Fruit fly (Drosophila melanogaster): ENCODE data around the gene CG17672.
A peak's percentile ranks its signal among the peaks of the same experiment; 100 is the strongest.

The CG17672 gene

DNA sequence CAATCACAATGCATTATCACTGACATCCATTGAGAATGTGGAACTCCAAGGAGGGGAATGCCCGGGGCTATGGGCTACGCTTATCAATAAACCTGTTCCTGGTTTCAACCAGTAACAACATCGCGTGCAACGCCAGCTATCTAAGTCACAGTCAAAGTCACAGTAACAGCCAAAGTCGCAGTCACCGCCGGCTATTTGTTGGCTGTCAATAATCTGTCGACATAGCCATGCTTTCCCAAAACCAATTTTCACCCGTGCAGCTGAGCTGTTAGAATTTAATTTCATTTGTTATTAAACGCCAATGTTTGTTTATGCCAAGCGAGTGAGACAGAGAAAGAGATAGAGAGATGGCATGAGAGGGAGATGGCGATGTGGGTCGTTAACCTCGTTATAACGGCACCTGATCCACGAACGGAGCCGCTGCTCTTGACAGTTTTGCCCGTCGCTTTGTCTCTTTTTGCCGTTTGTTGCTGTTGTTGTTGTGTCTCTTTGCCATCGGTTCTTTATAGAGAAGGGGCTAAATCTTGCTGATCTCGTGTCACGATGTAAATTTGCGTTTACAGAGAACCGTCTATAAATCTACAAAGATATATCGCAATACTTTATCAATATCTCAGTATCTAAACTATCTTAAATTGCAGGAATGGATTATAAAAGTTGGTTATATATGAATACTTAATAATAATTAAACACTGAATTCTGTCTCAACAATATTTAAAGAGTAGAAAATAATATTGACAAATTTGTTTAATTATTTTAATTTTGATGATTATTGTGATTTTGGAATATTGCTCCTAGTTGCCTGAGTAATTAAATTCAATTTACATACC is 3.5 kb downstream of the CG17672 start (continued):
- TF ChIP-seq Lpt (GFP tag; optimal IDR thresholded peaks at IDR 0.05) = no peak
- TF ChIP-seq Doc2 (GFP tag; IDR thresholded peaks at IDR 0.05) = no peak
- TF ChIP-seq Hr78 (GFP tag; optimal IDR thresholded peaks at IDR 0.05) = no peak
- TF ChIP-seq gro (GFP tag; optimal IDR thresholded peaks at IDR 0.05) = no peak
- TF ChIP-seq rib (GFP tag; IDR thresholded peaks at IDR 0.05) = no peak
- no peak for TF ChIP-seq gfzf (GFP tag; optimal IDR thresholded peaks at IDR 0.05)
- TF ChIP-seq so (GFP tag; IDR thresholded peaks at IDR 0.05) = no peak
- TF ChIP-seq HmgD (GFP tag; optimal IDR thresholded peaks at IDR 0.05) = no peak
- peak; percentile 60 for TF ChIP-seq CG9727 (GFP tag; optimal IDR thresholded peaks at IDR 0.05)
- TF ChIP-seq Sox102F (GFP tag; optimal IDR thresholded peaks at IDR 0.05) = no peak
- TF ChIP-seq CG18262 (tag; optimal IDR thresholded peaks at IDR 0.05) = peak; percentile 71
- TF ChIP-seq cwo (GFP tag; optimal IDR thresholded peaks at IDR 0.05) = no peak
- peak; percentile 29 for TF ChIP-seq CG12659 (GFP tag; optimal IDR thresholded peaks at IDR 0.05)
- TF ChIP-seq slou (GFP tag; optimal IDR thresholded peaks at IDR 0.05) = no peak
- TF ChIP-seq cg (GFP tag; optimal IDR thresholded peaks at IDR 0.05) = no peak
- TF ChIP-seq CG5953 (GFP tag; IDR thresholded peaks at IDR 0.05) = no peak
- no peak for TF ChIP-seq nau (GFP tag; optimal IDR thresholded peaks at IDR 0.05)
- TF ChIP-seq CG11085 (GFP tag; IDR thresholded peaks at IDR 0.05) = no peak
- no peak for TF ChIP-seq CG10654 (GFP tag; optimal IDR thresholded peaks at IDR 0.05)
- no peak for TF ChIP-seq h (optimal IDR thresholded peaks at IDR 0.05)
- TF ChIP-seq otp (GFP tag; IDR thresholded peaks at IDR 0.05) = no peak
- TF ChIP-seq CG2678 (tag; optimal IDR thresholded peaks at IDR 0.05) = peak; percentile 42
- TF ChIP-seq al (GFP tag; IDR thresholded peaks at IDR 0.05) = no peak
- TF ChIP-seq CG14965 (GFP tag; optimal IDR thresholded peaks at IDR 0.05; ENCODE audit: borderline replicate concordance) = no peak
- no peak for TF ChIP-seq Dek (tag; optimal IDR thresholded peaks at IDR 0.05)
- TF ChIP-seq Myb (GFP tag; optimal IDR thresholded peaks at IDR 0.05) = no peak
- TF ChIP-seq CG9932 (GFP tag; IDR thresholded peaks at IDR 0.05) = 0 out of 2 replicates have a peak, but pooled peaks have one; percentile 5
- no peak for TF ChIP-seq hth (optimal IDR thresholded peaks at IDR 0.05)
- TF ChIP-seq CG4617 (GFP tag; optimal IDR thresholded peaks at IDR 0.05; ENCODE audit: borderline replicate concordance) = no peak
- no peak for TF ChIP-seq emc (GFP tag; optimal IDR thresholded peaks at IDR 0.05)
- TF ChIP-seq CG9437 (GFP tag; optimal IDR thresholded peaks at IDR 0.05) = peak; percentile 40
- no peak for TF ChIP-seq cad (GFP tag; optimal IDR thresholded peaks at IDR 0.05)
- no peak for TF ChIP-seq ems (GFP tag; optimal IDR thresholded peaks at IDR 0.05)
- peak; percentile 43 for TF ChIP-seq D (optimal IDR thresholded peaks at IDR 0.05)
- TF ChIP-seq D (GFP tag; optimal IDR thresholded peaks at IDR 0.05) = no peak
- no peak for TF ChIP-seq CG5180 (GFP tag; optimal IDR thresholded peaks at IDR 0.05)
- TF ChIP-seq CG6791 (GFP tag; IDR thresholded peaks at IDR 0.05; ENCODE audit: partially characterized antibody) = peak; percentile 50; the same call in 1 of the 3 replicates
- TF ChIP-seq dati (GFP tag; IDR thresholded peaks at IDR 0.05) = no peak
- peak; percentile 13 for TF ChIP-seq dm (GFP tag; optimal IDR thresholded peaks at IDR 0.05)
- TF ChIP-seq CG3163 (GFP tag; optimal IDR thresholded peaks at IDR 0.05) = no peak
- TF ChIP-seq CG14860 (GFP tag; IDR thresholded peaks at IDR 0.05; ENCODE audit: partially characterized antibody) = no peak
- no peak for TF ChIP-seq chif (GFP tag; optimal IDR thresholded peaks at IDR 0.05)
- no peak for TF ChIP-seq pho (GFP tag; optimal IDR thresholded peaks at IDR 0.05)
- TF ChIP-seq CG6654 (GFP tag; optimal IDR thresholded peaks at IDR 0.05) = no peak
- TF ChIP-seq salm (tag; optimal IDR thresholded peaks at IDR 0.05) = no peak
- TF ChIP-seq CG11560 (tag; IDR thresholded peaks at IDR 0.05) = no peak
- no peak for TF ChIP-seq zf30C (GFP tag; optimal IDR thresholded peaks at IDR 0.05)
- no peak for TF ChIP-seq grn (GFP tag; optimal IDR thresholded peaks at IDR 0.05)
- TF ChIP-seq yki (optimal IDR thresholded peaks at IDR 0.05) = no peak
- no peak for TF ChIP-seq tin (GFP tag; optimal IDR thresholded peaks at IDR 0.05)
- TF ChIP-seq Antp (GFP tag; optimal IDR thresholded peaks at IDR 0.05) = no peak

All from whole organism, embryonic.